Fruit fly (Drosophila melanogaster) whole organism, embryonic: Measurements from ENCODE around the gene THADA.
A peak's percentile ranks its signal among the peaks of the same experiment; 100 is the strongest.

Experiments used
- Ada2b ChIP-seq: fragments of 200-800 bp; sonication (Bioruptor generic); IDR thresholded peaks from 2 replicates; pipeline ENCODE4 v1.3.6; 2022; ENCODE audit warnings: missing biosample characterization, missing genetic modification characterization
- Asciz ChIP-seq: fragments of 200-800 bp; sonication (Bioruptor generic); optimal IDR thresholded peaks from 2 replicates; lab custom pipeline; 2017; ENCODE audit warnings: missing biosample characterization, mild to moderate bottlenecking, missing genetic modification characterization, missing genetic modification reagents
- Bgb ChIP-seq: fragments of 200-800 bp; sonication (Bioruptor generic); IDR thresholded peaks from 2 replicates; pipeline ENCODE4 v1.3.6; 2022; ENCODE audit warnings: missing biosample characterization, missing genetic modification characterization; ENCODE audit not compliant: partially characterized antibody
- CG10431 ChIP-seq: fragments of 200-800 bp; sonication (Bioruptor generic); optimal IDR thresholded peaks from 3 replicates; lab custom pipeline; 2018; ENCODE audit warnings: missing biosample characterization, mild to moderate bottlenecking, missing genetic modification characterization
- CG10565 ChIP-seq: fragments of 200-800 bp; sonication (Bioruptor generic); optimal IDR thresholded peaks from 3 replicates; lab custom pipeline; 2016; ENCODE audit warnings: missing biosample characterization, mild to moderate bottlenecking, missing genetic modification characterization
- CG12071 ChIP-seq: fragments of 200-800 bp; sonication (Bioruptor generic); optimal IDR thresholded peaks from 3 replicates; lab custom pipeline; 2018; ENCODE audit warnings: missing biosample characterization, mild to moderate bottlenecking, missing genetic modification characterization
- CG12391 ChIP-seq: fragments of 200-800 bp; sonication (Bioruptor generic); optimal IDR thresholded peaks from 3 replicates; lab custom pipeline; 2018; ENCODE audit warnings: missing biosample characterization, mild to moderate bottlenecking, missing genetic modification characterization, moderate library complexity
- CG13123 ChIP-seq: fragments of 200-800 bp; sonication (Bioruptor generic); optimal IDR thresholded peaks from 2 replicates; lab custom pipeline; 2016; ENCODE audit warnings: missing biosample characterization, missing genetic modification characterization
- CG13424 ChIP-seq: fragments of 200-800 bp; sonication (Bioruptor generic); optimal IDR thresholded peaks from 2 replicates; lab custom pipeline; 2019; ENCODE audit warnings: missing biosample characterization, mild to moderate bottlenecking, missing genetic modification characterization, moderate library complexity
- CG13775 ChIP-seq: fragments of 200-800 bp; sonication (Bioruptor generic); optimal IDR thresholded peaks from 3 replicates; lab custom pipeline; 2017; ENCODE audit warnings: missing biosample characterization, mild to moderate bottlenecking, missing genetic modification characterization
- CG14710 ChIP-seq: fragments of 200-800 bp; sonication (Bioruptor generic); optimal IDR thresholded peaks from 3 replicates; lab custom pipeline; 2019; ENCODE audit warnings: missing biosample characterization, mild to moderate bottlenecking, missing genetic modification characterization, moderate library complexity
- CG18262 ChIP-seq: fragments of 200-800 bp; optimal IDR thresholded peaks from 3 replicates; lab custom pipeline; 2019; ENCODE audit warnings: missing biosample characterization, mild to moderate bottlenecking, missing genetic modification characterization, moderate library complexity
- CG2116 ChIP-seq: fragments of 200-800 bp; sonication (Bioruptor generic); optimal IDR thresholded peaks from 3 replicates; lab custom pipeline; 2018; ENCODE audit warnings: missing biosample characterization, mild to moderate bottlenecking, missing genetic modification characterization
- CG2875 ChIP-seq: fragments of 200-800 bp; sonication (Bioruptor generic); optimal IDR thresholded peaks from 2 replicates; lab custom pipeline; 2017; ENCODE audit warnings: missing biosample characterization, mild to moderate bottlenecking, missing genetic modification characterization, missing genetic modification reagents
- CG3995 ChIP-seq: fragments of 200-800 bp; sonication (Bioruptor generic); optimal IDR thresholded peaks from 3 replicates; lab custom pipeline; 2016; ENCODE audit warnings: missing biosample characterization, missing genetic modification characterization
- CG6272 ChIP-seq: fragments of 200-800 bp; sonication (Bioruptor generic); IDR thresholded peaks from 2 replicates; pipeline ENCODE4 v1.3.6; 2022; ENCODE audit warnings: missing biosample characterization, missing genetic modification characterization
- CG7839 ChIP-seq: fragments of 200-800 bp; sonication (Bioruptor generic); optimal IDR thresholded peaks from 3 replicates; lab custom pipeline; 2018; ENCODE audit warnings: missing biosample characterization, mild to moderate bottlenecking, missing genetic modification characterization, moderate library complexity
- CG8478 ChIP-seq: fragments of >200 bp; optimal IDR thresholded peaks from 2 replicates; lab custom pipeline; 2018
- Chrac-16 ChIP-seq: fragments of 200-800 bp; sonication (Bioruptor generic); optimal IDR thresholded peaks from 3 replicates; lab custom pipeline; 2016; ENCODE audit warnings: missing biosample characterization, missing genetic modification characterization
- Dref ChIP-seq: fragments of 200-800 bp; sonication (Bioruptor generic); IDR thresholded peaks from 2 replicates; pipeline ENCODE4 v1.3.6; 2022; ENCODE audit warnings: missing biosample characterization, missing genetic modification characterization
- H2.0 ChIP-seq: fragments of 200-800 bp; sonication (Bioruptor generic); IDR thresholded peaks from 2 replicates; pipeline ENCODE4 v1.3.6; 2022; ENCODE audit warnings: missing biosample characterization, missing genetic modification characterization
- Hr51 ChIP-seq, 2 experiments: fragments of 200-800 bp; sonication (Bioruptor generic); optimal IDR thresholded peaks; 2 replicates in 1 of 2; 3 replicates in 1 of 2; lab custom pipeline; 2016 to 2018; ENCODE audit warnings: missing biosample characterization in 2 of 2, missing genetic modification characterization in 2 of 2, mild to moderate bottlenecking in 1 of 2, moderate library complexity in 1 of 2
- Hsf ChIP-seq: fragments of 200-800 bp; sonication (Bioruptor generic); optimal IDR thresholded peaks from 3 replicates; lab custom pipeline; 2016; ENCODE audit warnings: missing biosample characterization, missing genetic modification characterization
- Pdp1 ChIP-seq, 2 experiments: fragments of 200-800 bp; sonication (Bioruptor generic); optimal IDR thresholded peaks; 3 replicates each; lab custom pipeline; 2016; ENCODE audit warnings: missing biosample characterization in 2 of 2, missing genetic modification characterization in 2 of 2, mild to moderate bottlenecking in 1 of 2, moderate library complexity in 1 of 2
- Ssrp ChIP-seq: fragments of 200-800 bp; sonication (Bioruptor generic); optimal IDR thresholded peaks from 2 replicates; lab custom pipeline; 2018; ENCODE audit warnings: missing biosample characterization, mild to moderate bottlenecking, missing genetic modification characterization, moderate library complexity
- ab ChIP-seq: fragments of 200-800 bp; sonication (Bioruptor generic); optimal IDR thresholded peaks from 2 replicates; lab custom pipeline; 2016; ENCODE audit warnings: missing biosample characterization, missing genetic modification characterization
- az2 ChIP-seq: fragments of 200-800 bp; sonication (Bioruptor generic); optimal IDR thresholded peaks from 3 replicates; lab custom pipeline; 2016; ENCODE audit warnings: missing biosample characterization, missing genetic modification characterization
- bcd ChIP-seq: fragments of 200-800 bp; sonication (Bioruptor generic); optimal IDR thresholded peaks from 2 replicates; lab custom pipeline; 2017; ENCODE audit warnings: missing biosample characterization, mild to moderate bottlenecking, missing genetic modification characterization
- chif ChIP-seq, 2 experiments: fragments of 200-800 bp; sonication (Bioruptor generic); optimal IDR thresholded peaks; 3 replicates each; lab custom pipeline; 2016; ENCODE audit warnings: missing biosample characterization in 2 of 2, missing genetic modification characterization in 2 of 2
- dan ChIP-seq: fragments of 200-800 bp; sonication (Bioruptor generic); IDR thresholded peaks from 2 replicates; pipeline ENCODE4 v1.3.6; 2022; ENCODE audit warnings: missing biosample characterization, missing genetic modification characterization
- danr ChIP-seq: fragments of 200-800 bp; sonication (Bioruptor generic); IDR thresholded peaks from 2 replicates; pipeline ENCODE4 v1.3.6; 2022; ENCODE audit warnings: missing biosample characterization, missing genetic modification characterization
- dmrt99B ChIP-seq: fragments of 200-800 bp; sonication (Bioruptor generic); optimal IDR thresholded peaks from 2 replicates; lab custom pipeline; 2018; ENCODE audit warnings: missing biosample characterization, mild to moderate bottlenecking, missing genetic modification characterization, moderate library complexity
- ewg ChIP-seq: fragments of 200-800 bp; sonication (Bioruptor generic); optimal IDR thresholded peaks from 3 replicates; lab custom pipeline; 2017; ENCODE audit warnings: mild to moderate bottlenecking, missing biosample characterization, missing genetic modification reagents, missing genetic modification characterization
- fd96Cb ChIP-seq: fragments of 200-800 bp; sonication (Bioruptor generic); optimal IDR thresholded peaks from 2 replicates; lab custom pipeline; 2018; ENCODE audit warnings: missing biosample characterization, mild to moderate bottlenecking, missing genetic modification characterization, moderate library complexity
- fu2 ChIP-seq: fragments of 200-800 bp; sonication (Bioruptor generic); optimal IDR thresholded peaks from 2 replicates; lab custom pipeline; 2016; ENCODE audit warnings: missing biosample characterization, missing genetic modification characterization
- gce ChIP-seq: fragments of 200-800 bp; sonication (Bioruptor generic); IDR thresholded peaks from 3 replicates; pipeline ENCODE4 v1.3.6; 2022; ENCODE audit warnings: missing biosample characterization, missing genetic modification characterization
- gcm ChIP-seq: fragments of 200-800 bp; sonication (Bioruptor generic); optimal IDR thresholded peaks from 2 replicates; lab custom pipeline; 2019; ENCODE audit warnings: missing biosample characterization, mild to moderate bottlenecking, missing genetic modification characterization, moderate library complexity
- lmd ChIP-seq: fragments of 200-800 bp; sonication (Bioruptor generic); IDR thresholded peaks from 2 replicates; pipeline ENCODE4 v1.3.6; 2022; ENCODE audit warnings: missing biosample characterization, missing genetic modification characterization
- nau ChIP-seq: fragments of 200-800 bp; sonication (Bioruptor generic); optimal IDR thresholded peaks from 3 replicates; lab custom pipeline; 2017; ENCODE audit warnings: missing biosample characterization, mild to moderate bottlenecking, missing genetic modification characterization, missing genetic modification reagents
- nmo ChIP-seq: fragments of 200-800 bp; sonication (Bioruptor generic); optimal IDR thresholded peaks from 2 replicates; lab custom pipeline; 2018; ENCODE audit warnings: missing biosample characterization, mild to moderate bottlenecking, missing genetic modification characterization, moderate library complexity
- nom ChIP-seq: fragments of 200-800 bp; sonication (Bioruptor generic); optimal IDR thresholded peaks from 2 replicates; lab custom pipeline; 2017; ENCODE audit warnings: missing biosample characterization, missing genetic modification characterization, mild to moderate bottlenecking, moderate library complexity, missing genetic modification reagents
- p53 ChIP-seq: fragments of 200-800 bp; sonication (Bioruptor generic); optimal IDR thresholded peaks from 2 replicates; lab custom pipeline; 2016; ENCODE audit warnings: missing biosample characterization, missing genetic modification characterization
- prd ChIP-seq, 3 experiments: fragments of >200 bp in 2 of 3; fragments of 200-800 bp in 1 of 3; sonication (Bioruptor generic) in 1 of 3; optimal IDR thresholded peaks in 2 of 3; IDR thresholded peaks in 1 of 3; 2 replicates in 2 of 3; 3 replicates in 1 of 3; pipeline versions ENCODE4 v1.3.6 to Lab custom; 2017 to 2022; ENCODE audit warnings: missing biosample characterization in 1 of 3, missing genetic modification characterization in 1 of 3
- sna ChIP-seq: fragments of 200-800 bp; sonication (Bioruptor generic); IDR thresholded peaks from 2 replicates; pipeline ENCODE4 v1.3.6; 2022; ENCODE audit warnings: missing biosample characterization, missing genetic modification characterization; ENCODE audit not compliant: partially characterized antibody
- so ChIP-seq: fragments of 200-800 bp; sonication (Bioruptor generic); IDR thresholded peaks from 3 replicates; pipeline ENCODE4 v1.3.6; 2022; ENCODE audit warnings: missing biosample characterization, missing genetic modification characterization
- stc ChIP-seq: fragments of 200-800 bp; sonication (Bioruptor generic); IDR thresholded peaks from 2 replicates; pipeline ENCODE4 v1.3.6; 2022; ENCODE audit warnings: missing biosample characterization, missing genetic modification characterization
- wek ChIP-seq: fragments of 200-800 bp; sonication (Bioruptor generic); optimal IDR thresholded peaks from 3 replicates; lab custom pipeline; 2018; ENCODE audit warnings: missing biosample characterization, mild to moderate bottlenecking, missing genetic modification characterization, moderate library complexity
- wor ChIP-seq: fragments of 200-800 bp; sonication (Bioruptor generic); IDR thresholded peaks from 2 replicates; pipeline ENCODE4 v1.3.6; 2022; ENCODE audit warnings: missing biosample characterization, missing genetic modification characterization

THADA gene

dm6 chrX:19876836-19877468 is 11.6 kb upstream of the THADA start (continued):
- peak; percentile 27 for TF ChIP-seq CG14710 (tag; lab: Kevin White, UChicago)
- TF ChIP-seq stc (GFP tag; lab: Robert Waterston, UW) = 0 out of 2 replicates have a peak, but pooled peaks have one; percentile 18
- peak; percentile 60 for TF ChIP-seq nmo (GFP tag; lab: Kevin White, UChicago)
- TF ChIP-seq prd (optimal IDR thresholded peaks at IDR 0.05; lab: Kevin White, UChicago) = no peak
- TF ChIP-seq prd (GFP tag; IDR thresholded peaks at IDR 0.05; lab: Robert Waterston, UW) = 0 out of 3 replicates have a peak, but pooled peaks have one; percentile 17
- no peak for TF ChIP-seq ab (GFP tag; lab: Kevin White, UChicago)
- TF ChIP-seq CG2875 (GFP tag; lab: Kevin White, UChicago) = peak; percentile 1
- TF ChIP-seq so = 0 out of 3 replicates have a peak, but pooled peaks have one; percentile 10
- TF ChIP-seq danr (GFP tag; lab: Robert Waterston, UW) = no peak
- TF ChIP-seq fd96Cb = peak; percentile 45
- TF ChIP-seq chif (GFP tag; optimal IDR thresholded peaks at IDR 0.05; lab: Kevin White, UChicago) = no peak
- peak in 1 of 2 experiments; percentile 62 for TF ChIP-seq Hr51 (GFP tag; optimal IDR thresholded peaks at IDR 0.05; lab: Kevin White, UChicago)
- TF ChIP-seq nau (GFP tag; lab: Kevin White, UChicago) = peak; percentile 12
- TF ChIP-seq CG2116 = no peak
- TF ChIP-seq Asciz (GFP tag; lab: Kevin White, UChicago) = peak; percentile 35
- TF ChIP-seq H2.0 (GFP tag; lab: Robert Waterston, UW) = no peak
- TF ChIP-seq gcm (GFP tag; lab: Kevin White, UChicago) = no peak
- peak; percentile 2 for TF ChIP-seq bcd
- no peak for TF ChIP-seq fu2 (GFP tag; lab: Kevin White, UChicago)
- no peak for TF ChIP-seq CG10565 (GFP tag; lab: Kevin White, UChicago)
- 0 out of 2 replicates have a peak, but pooled peaks have one; percentile 13 for TF ChIP-seq wor
- TF ChIP-seq sna = no peak
- peak; percentile 39 for TF ChIP-seq Ssrp (tag; lab: Kevin White, UChicago)
- TF ChIP-seq wek (GFP tag; lab: Kevin White, UChicago) = no peak
- peak; percentile 2 for TF ChIP-seq Chrac-16
- TF ChIP-seq Ada2b = 0 out of 2 replicates have a peak, but pooled peaks have one; percentile 6
- TF ChIP-seq CG13123 = no peak
- TF ChIP-seq CG12391 (tag; lab: Kevin White, UChicago) = peak; percentile 30
- no peak for TF ChIP-seq Pdp1 (GFP tag; optimal IDR thresholded peaks at IDR 0.05; lab: Kevin White, UChicago)
- TF ChIP-seq gce (GFP tag; lab: Robert Waterston, UW) = 0 out of 3 replicates have a peak, but pooled peaks have one; percentile 42
- TF ChIP-seq CG10431 (GFP tag; lab: Kevin White, UChicago) = no peak
- no peak for TF ChIP-seq CG12071 (GFP tag; lab: Kevin White, UChicago)
- peak; percentile 13 for TF ChIP-seq ewg (GFP tag; lab: Kevin White, UChicago)
- no peak for TF ChIP-seq p53
- TF ChIP-seq CG8478 (lab: Kevin White, UChicago) = no peak
- peak; percentile 57 for TF ChIP-seq nom (GFP tag; lab: Kevin White, UChicago)
- TF ChIP-seq Hsf (GFP tag; lab: Kevin White, UChicago) = peak; percentile 28
- no peak for TF ChIP-seq Dref (GFP tag; lab: Robert Waterston, UW)
- peak; percentile 29 for TF ChIP-seq az2 (GFP tag; lab: Kevin White, UChicago)
- peak; percentile 28 for TF ChIP-seq CG7839 (tag; lab: Kevin White, UChicago)
- peak; percentile 60 for TF ChIP-seq dmrt99B
- TF ChIP-seq lmd (GFP tag; lab: Robert Waterston, UW) = 0 out of 2 replicates have a peak, but pooled peaks have one; percentile 10
- TF ChIP-seq CG3995 (GFP tag; lab: Kevin White, UChicago) = no peak
- TF ChIP-seq Bgb (GFP tag; lab: Robert Waterston, UW) = no peak
- TF ChIP-seq CG13775 (GFP tag; lab: Kevin White, UChicago) = peak; percentile 6
- TF ChIP-seq CG6272 (GFP tag; lab: Robert Waterston, UW) = no peak
- peak; percentile 65 for TF ChIP-seq CG18262 (tag; lab: Kevin White, UChicago)
- TF ChIP-seq dan (GFP tag; lab: Robert Waterston, UW) = no peak
- TF ChIP-seq CG13424 (tag; lab: Kevin White, UChicago) = peak; percentile 42
